Worm (Caenorhabditis elegans) whole organism, mixed stage, embryonic: Measurements from ENCODE around the gene F52C12.6.

Source experiments
- bed-3 ChIP-seq: fragments of 200-800 bp; sonication (Bioruptor generic); optimal IDR thresholded peaks from 3 replicates; lab custom pipeline; 2018; ENCODE audit warnings: mild to moderate bottlenecking, missing genetic modification characterization, moderate library complexity, missing compliant biosample characterization
- ces-1 ChIP-seq: fragments of 150-350 bp; optimal IDR thresholded peaks from 2 replicates; lab custom pipeline; 2014; ENCODE audit warnings: missing biosample characterization, missing genetic modification reagents, missing genetic modification characterization
- elt-3 ChIP-seq: fragments of 150-350 bp; optimal IDR thresholded peaks from 2 replicates; lab custom pipeline; 2014; ENCODE audit warnings: missing biosample characterization, missing genetic modification characterization
- lin-32 ChIP-seq: fragments of 200-800 bp; sonication (Bioruptor generic); optimal IDR thresholded peaks from 2 replicates; lab custom pipeline; 2018; ENCODE audit warnings: mild to moderate bottlenecking, missing genetic modification characterization, missing compliant biosample characterization
- unc-39 ChIP-seq: fragments of 150-350 bp; optimal IDR thresholded peaks from 2 replicates; lab custom pipeline; 2014; ENCODE audit warnings: missing biosample characterization, missing genetic modification characterization
- unc-62 ChIP-seq: fragments of 150-350 bp; optimal IDR thresholded peaks from 2 replicates; lab custom pipeline; 2014; ENCODE audit warnings: missing biosample characterization, missing genetic modification reagents, missing genetic modification characterization

DNA sequence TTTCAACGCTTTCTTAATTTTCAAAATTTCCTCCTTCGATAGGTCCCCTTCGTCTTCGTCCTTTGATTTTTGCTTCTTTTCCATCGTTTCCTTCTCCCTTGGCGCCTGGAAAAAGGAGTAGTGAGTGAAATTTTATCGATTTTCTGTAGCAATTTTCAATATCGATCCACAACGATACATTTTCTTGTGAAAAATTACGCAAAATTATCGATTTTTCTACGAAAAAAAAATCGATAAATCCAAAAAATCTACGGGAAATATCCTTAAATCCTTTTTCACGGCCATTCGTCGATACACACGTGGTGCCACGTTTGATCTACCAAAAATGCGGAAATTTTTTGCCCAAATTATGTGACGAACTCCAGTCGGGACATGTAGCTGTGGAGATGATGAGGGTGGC lies 14.6 kb downstream of the F52C12.6 start:
- TF ChIP-seq elt-3 (no peak), ces-1 (GFP tag; lab: Kevin White, UChicago) (no peak), unc-62 (GFP tag; lab: Kevin White, UChicago) (no peak), unc-39 (tag; lab: Kevin White, UChicago) (no peak), lin-32 (GFP tag; lab: Kevin White, UChicago) (no peak), bed-3 (GFP tag; lab: Kevin White, UChicago) (no peak)
